Worm (Caenorhabditis elegans) whole organism, mixed stage, embryonic: ENCODE data around the gene ugt-15.
A peak's percentile ranks its signal among the peaks of the same experiment; 100 is the strongest.

ENCODE experiments used
- M03D4.4 ChIP-seq: sonication (generic microtip); optimal IDR thresholded peaks from 2 replicates; lab custom pipeline; 2017; ENCODE audit warnings: mild to moderate bottlenecking, missing genetic modification characterization, missing compliant biosample characterization
- bed-3 ChIP-seq: fragments of 200-800 bp; sonication (Bioruptor generic); optimal IDR thresholded peaks from 3 replicates; lab custom pipeline; 2018; ENCODE audit warnings: mild to moderate bottlenecking, missing genetic modification characterization, moderate library complexity, missing compliant biosample characterization
- blmp-1 ChIP-seq: fragments of 150-350 bp; optimal IDR thresholded peaks from 2 replicates; lab custom pipeline; 2014; ENCODE audit warnings: missing biosample characterization, missing genetic modification characterization
- ceh-43 ChIP-seq: fragments of 200-800 bp; sonication (Bioruptor generic); optimal IDR thresholded peaks from 2 replicates; lab custom pipeline; 2018; ENCODE audit warnings: mild to moderate bottlenecking, missing genetic modification characterization, moderate library complexity, missing compliant biosample characterization
- ceh-83 ChIP-seq: fragments of 200-800 bp; sonication (Bioruptor generic); optimal IDR thresholded peaks from 2 replicates; lab custom pipeline; 2018; ENCODE audit warnings: mild to moderate bottlenecking, missing genetic modification characterization, missing compliant biosample characterization
- ces-1 ChIP-seq: fragments of 150-350 bp; optimal IDR thresholded peaks from 2 replicates; lab custom pipeline; 2014; ENCODE audit warnings: missing biosample characterization, missing genetic modification reagents, missing genetic modification characterization
- cnd-1 ChIP-seq: fragments of 200-800 bp; sonication (Bioruptor generic); optimal IDR thresholded peaks from 2 replicates; lab custom pipeline; 2018; ENCODE audit warnings: mild to moderate bottlenecking, missing genetic modification characterization, missing compliant biosample characterization
- drap-1 ChIP-seq: fragments of 200-800 bp; sonication (Bioruptor generic); optimal IDR thresholded peaks from 3 replicates; lab custom pipeline; 2018; ENCODE audit warnings: mild to moderate bottlenecking, missing genetic modification characterization, missing compliant biosample characterization
- elt-1 ChIP-seq: sonication (generic microtip); optimal IDR thresholded peaks from 2 replicates; lab custom pipeline; 2017; ENCODE audit warnings: missing genetic modification characterization, mild to moderate bottlenecking, missing compliant biosample characterization, antibody characterized with exemption, moderate library complexity, borderline replicate concordance; ENCODE audit not compliant: insufficient read depth
- elt-3 ChIP-seq: fragments of 150-350 bp; optimal IDR thresholded peaks from 2 replicates; lab custom pipeline; 2014; ENCODE audit warnings: missing biosample characterization, missing genetic modification characterization
- flh-1 ChIP-seq: fragments of 200-800 bp; sonication (Bioruptor generic); optimal IDR thresholded peaks from 2 replicates; lab custom pipeline; 2018; ENCODE audit warnings: mild to moderate bottlenecking, missing genetic modification characterization, moderate library complexity, missing compliant biosample characterization
- ham-2 ChIP-seq: fragments of 200-800 bp; sonication (Bioruptor generic); optimal IDR thresholded peaks from 2 replicates; lab custom pipeline; 2018; ENCODE audit warnings: mild to moderate bottlenecking, missing genetic modification characterization, missing compliant biosample characterization
- hlh-1 ChIP-seq: fragments of 150-350 bp; optimal IDR thresholded peaks from 2 replicates; lab custom pipeline; 2014; ENCODE audit warnings: missing biosample characterization, missing genetic modification reagents, missing genetic modification characterization
- lin-13 ChIP-seq: fragments of 150-350 bp; optimal IDR thresholded peaks from 2 replicates; lab custom pipeline; 2014; ENCODE audit warnings: missing biosample characterization, missing genetic modification characterization
- lsy-2 ChIP-seq: fragments of 150-350 bp; optimal IDR thresholded peaks from 2 replicates; lab custom pipeline; 2014; ENCODE audit warnings: missing biosample characterization, missing genetic modification characterization
- mab-5 ChIP-seq: fragments of 150-350 bp; optimal IDR thresholded peaks from 2 replicates; lab custom pipeline; 2014; ENCODE audit warnings: missing biosample characterization, missing genetic modification characterization
- mep-1 ChIP-seq: fragments of 150-350 bp; optimal IDR thresholded peaks from 2 replicates; lab custom pipeline; 2017; ENCODE audit warnings: missing biosample characterization, missing genetic modification reagents, missing genetic modification characterization, inconsistent platforms
- mls-2 ChIP-seq: sonication (generic microtip); optimal IDR thresholded peaks from 2 replicates; lab custom pipeline; 2016; ENCODE audit warnings: mild to moderate bottlenecking, missing genetic modification characterization, moderate library complexity, missing compliant biosample characterization
- nhr-237 ChIP-seq: fragments of 150-350 bp; optimal IDR thresholded peaks from 2 replicates; lab custom pipeline; 2014; ENCODE audit warnings: missing biosample characterization, missing genetic modification characterization
- nhr-28 ChIP-seq: fragments of 150-350 bp; optimal IDR thresholded peaks from 2 replicates; lab custom pipeline; 2014; ENCODE audit warnings: missing biosample characterization, missing genetic modification characterization
- nhr-76 ChIP-seq: sonication (generic microtip); optimal IDR thresholded peaks from 2 replicates; lab custom pipeline; 2017; ENCODE audit warnings: missing biosample characterization, missing genetic modification characterization
- pha-4 ChIP-seq: fragments of 150-350 bp; optimal IDR thresholded peaks from 2 replicates; lab custom pipeline; 2018; ENCODE audit warnings: missing biosample characterization, missing genetic modification reagents, missing genetic modification characterization
- snpc-4 ChIP-seq: fragments of 150-350 bp; optimal IDR thresholded peaks from 2 replicates; lab custom pipeline; 2014; ENCODE audit warnings: missing biosample characterization, missing genetic modification characterization
- sptf-1 ChIP-seq: sonication (generic microtip); optimal IDR thresholded peaks from 2 replicates; lab custom pipeline; 2017; ENCODE audit warnings: mild to moderate bottlenecking, missing genetic modification characterization, moderate library complexity, missing compliant biosample characterization
- tbx-8 ChIP-seq: fragments of 200-800 bp; sonication (Bioruptor generic); optimal IDR thresholded peaks from 2 replicates; lab custom pipeline; 2018; ENCODE audit warnings: mild to moderate bottlenecking, missing genetic modification characterization, moderate library complexity, missing compliant biosample characterization
- unc-120 ChIP-seq: sonication (generic microtip); optimal IDR thresholded peaks from 2 replicates; lab custom pipeline; 2017; ENCODE audit warnings: missing genetic modification characterization, missing compliant biosample characterization; ENCODE audit not compliant: poor library complexity, severe bottlenecking
- unc-39 ChIP-seq: fragments of 150-350 bp; optimal IDR thresholded peaks from 2 replicates; lab custom pipeline; 2014; ENCODE audit warnings: missing biosample characterization, missing genetic modification characterization
- unc-62 ChIP-seq: fragments of 150-350 bp; optimal IDR thresholded peaks from 2 replicates; lab custom pipeline; 2014; ENCODE audit warnings: missing biosample characterization, missing genetic modification reagents, missing genetic modification characterization
- zip-8 ChIP-seq: fragments of 150-350 bp; optimal IDR thresholded peaks from 2 replicates; lab custom pipeline; 2014; ENCODE audit warnings: missing biosample characterization, missing genetic modification characterization
- ztf-11 ChIP-seq: fragments of 150-350 bp; optimal IDR thresholded peaks from 2 replicates; lab custom pipeline; 2014; ENCODE audit warnings: missing biosample characterization, missing genetic modification characterization

The ugt-15 gene

ce11 chrV:12809876-12810275, 17.4 kb upstream of the ugt-15 start, which contains the start of gene ZC443.1:
ZC443.1 (minus strand) TSS chrV:12810080.
- TF ChIP-seq nhr-76: no peak
- TF ChIP-seq unc-39: no peak
- TF ChIP-seq ztf-11 (tag; lab: Kevin White, UChicago): no peak
- TF ChIP-seq unc-120 (tag; lab: Kevin White, UChicago): no peak
- TF ChIP-seq elt-1 (tag; lab: Kevin White, UChicago): no peak
- TF ChIP-seq ceh-83: no peak
- no peak for TF ChIP-seq ceh-43 (GFP tag; lab: Kevin White, UChicago)
- TF ChIP-seq flh-1 (GFP tag; lab: Kevin White, UChicago): no peak

ce11 chrV:12811126-12811525, 16.2 kb upstream of the ugt-15 start, which contains the start of gene ZC443.2:
ZC443.2 (minus strand) TSS chrV:12811192.
- TF ChIP-seq ces-1 (GFP tag; lab: Kevin White, UChicago) (peak; percentile 59), mls-2 (tag; lab: Kevin White, UChicago) (no peak), mab-5 (no peak), cnd-1 (tag; lab: Kevin White, UChicago) (no peak)

- TF ChIP-seq mep-1 (no peak), ceh-43 (GFP tag; lab: Kevin White, UChicago) (no peak), snpc-4 (tag; lab: Kevin White, UChicago) (no peak), M03D4.4 (tag; lab: Kevin White, UChicago) (no peak), ces-1 (GFP tag; lab: Kevin White, UChicago) (no peak)
Observed at ce11 chrV:12811810-12812209, 15.5 kb upstream of the ugt-15 start.

ce11 chrV:12814022-12814421, 13.3 kb upstream of the ugt-15 start, which contains the start of gene ZC443.3:
ZC443.3 (minus strand) TSS chrV:12814122.
- no peak for TF ChIP-seq nhr-28
- TF ChIP-seq zip-8 (tag; lab: Kevin White, UChicago): no peak
- no peak for TF ChIP-seq flh-1 (GFP tag; lab: Kevin White, UChicago)
- TF ChIP-seq unc-120 (tag; lab: Kevin White, UChicago): no peak
- TF ChIP-seq sptf-1 (tag; lab: Kevin White, UChicago): no peak

ce11 chrV:12814481-12814882, 12.8 kb upstream of the ugt-15 start:
- TF ChIP-seq drap-1 (GFP tag; lab: Kevin White, UChicago) (peak; percentile 40), lsy-2 (tag; lab: Kevin White, UChicago) (peak; percentile 9), zip-8 (tag; lab: Kevin White, UChicago) (no peak), bed-3 (GFP tag; lab: Kevin White, UChicago) (no peak), pha-4 (tag; lab: Kevin White, UChicago) (peak; percentile 69), ztf-11 (tag; lab: Kevin White, UChicago) (peak; percentile 13), mep-1 (no peak), ham-2 (GFP tag; lab: Kevin White, UChicago) (peak; percentile 75), hlh-1 (tag; lab: Kevin White, UChicago) (peak; percentile 82), sptf-1 (tag; lab: Kevin White, UChicago) (peak; percentile 47), unc-62 (GFP tag; lab: Kevin White, UChicago) (peak; percentile 55), unc-120 (tag; lab: Kevin White, UChicago) (peak; percentile 85), ces-1 (GFP tag; lab: Kevin White, UChicago) (peak; percentile 39)

ce11 chrV:12815386-12815785, 11.9 kb upstream of the ugt-15 start:
- no peak for TF ChIP-seq cnd-1 (tag; lab: Kevin White, UChicago)
- TF ChIP-seq lsy-2 (tag; lab: Kevin White, UChicago): no peak
- TF ChIP-seq blmp-1: no peak
- TF ChIP-seq mab-5: no peak
- TF ChIP-seq elt-1 (tag; lab: Kevin White, UChicago): no peak
- TF ChIP-seq mls-2 (tag; lab: Kevin White, UChicago): no peak
- no peak for TF ChIP-seq mep-1
- TF ChIP-seq nhr-28: no peak
- no peak for TF ChIP-seq zip-8 (tag; lab: Kevin White, UChicago)
- no peak for TF ChIP-seq sptf-1 (tag; lab: Kevin White, UChicago)
- TF ChIP-seq snpc-4 (tag; lab: Kevin White, UChicago): no peak
- no peak for TF ChIP-seq M03D4.4 (tag; lab: Kevin White, UChicago)
- no peak for TF ChIP-seq nhr-237 (tag; lab: Kevin White, UChicago)
- no peak for TF ChIP-seq unc-62 (GFP tag; lab: Kevin White, UChicago)
- no peak for TF ChIP-seq tbx-8 (GFP tag; lab: Kevin White, UChicago)
- no peak for TF ChIP-seq lin-13 (tag; lab: Kevin White, UChicago)
- no peak for TF ChIP-seq elt-3 (tag; lab: Kevin White, UChicago)
- TF ChIP-seq ces-1 (GFP tag; lab: Kevin White, UChicago): no peak
- TF ChIP-seq ceh-83: no peak
- TF ChIP-seq nhr-76: no peak
